Worm (Caenorhabditis elegans): ENCODE measurements around the gene crp-1.

crp-1 gene

ce11 chrV:10466607-10467092 is 11.7 kb upstream of the crp-1 start:
- peak; percentile 93 for TF ChIP-seq cog-1 (tag; optimal IDR thresholded peaks at IDR 0.05)
- TF ChIP-seq T22C8.4 (GFP tag; IDR thresholded peaks at IDR 0.05): no peak
- TF ChIP-seq ref-1 (GFP tag; conservative IDR thresholded peaks at IDR 0.05): no peak
- TF ChIP-seq flt-1 (GFP tag; IDR thresholded peaks at IDR 0.05): peak; percentile 72
- peak; percentile 38; the same call in 1 of the 2 replicates for TF ChIP-seq ztf-29 (GFP tag; IDR thresholded peaks at IDR 0.05)
- 0 out of 2 replicates have a peak, but pooled peaks have one; percentile 50 for TF ChIP-seq ztf-23 (GFP tag; IDR thresholded peaks at IDR 0.05)

DNA sequence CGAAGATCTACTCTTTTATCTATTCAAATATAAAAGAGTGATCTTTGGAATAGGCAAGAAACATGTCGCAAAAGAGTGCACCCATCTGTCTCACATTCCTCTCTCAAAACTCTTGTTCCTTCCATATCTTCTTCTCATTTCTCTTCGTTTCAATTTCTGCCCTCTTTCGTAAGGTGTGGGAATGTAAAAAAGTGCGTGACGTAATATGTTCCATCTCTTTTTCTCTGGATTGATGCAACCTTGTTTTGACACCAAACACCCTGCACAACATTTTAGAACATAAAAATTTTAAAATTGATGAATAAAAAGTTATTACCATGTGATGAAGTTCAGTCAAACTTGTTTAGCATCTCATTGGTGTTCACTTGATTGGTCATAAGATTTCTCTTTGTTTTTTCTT is 11.3 kb upstream of the crp-1 start:
- TF ChIP-seq med-1 (GFP tag; optimal IDR thresholded peaks at IDR 0.05; ENCODE audit: insufficient read depth): no peak
- TF ChIP-seq ztf-29 (GFP tag; IDR thresholded peaks at IDR 0.05): no peak
- TF ChIP-seq klf-2 (GFP tag; conservative IDR thresholded peaks at IDR 0.05): no peak
- no peak for TF ChIP-seq flt-1 (GFP tag; IDR thresholded peaks at IDR 0.05)
- no peak for TF ChIP-seq ztf-23 (GFP tag; IDR thresholded peaks at IDR 0.05)
- no peak for TF ChIP-seq cog-1 (tag; optimal IDR thresholded peaks at IDR 0.05)

DNA sequence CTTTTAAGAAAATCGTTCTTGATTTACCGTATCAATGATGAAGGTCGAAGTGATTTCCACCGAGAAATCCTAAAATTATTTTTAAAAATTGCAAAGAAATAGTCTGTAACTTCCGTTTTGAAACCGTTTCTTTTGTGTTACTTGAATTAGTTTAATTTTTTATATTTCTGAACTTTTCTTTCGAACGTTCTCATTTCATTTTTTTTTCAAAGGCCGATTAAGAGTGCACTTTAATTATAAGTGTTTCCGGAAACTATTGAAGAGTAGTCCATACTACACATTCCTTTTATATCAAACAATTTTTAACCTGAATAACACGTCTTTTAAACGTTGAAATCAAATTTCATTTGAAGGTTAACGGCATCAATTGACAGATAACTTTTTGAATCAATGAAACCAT is 10.7 kb upstream of the crp-1 start:
- TF ChIP-seq ztf-29 (GFP tag; IDR thresholded peaks at IDR 0.05): no peak
- no peak for TF ChIP-seq tab-1 (GFP tag; IDR thresholded peaks at IDR 0.05)
- TF ChIP-seq ztf-23 (GFP tag; IDR thresholded peaks at IDR 0.05): no peak
- TF ChIP-seq T22C8.4 (GFP tag; IDR thresholded peaks at IDR 0.05): no peak
- no peak for TF ChIP-seq ref-1 (GFP tag; conservative IDR thresholded peaks at IDR 0.05)
- TF ChIP-seq flt-1 (GFP tag; IDR thresholded peaks at IDR 0.05): no peak
- no peak for TF ChIP-seq med-1 (GFP tag; optimal IDR thresholded peaks at IDR 0.05; ENCODE audit: insufficient read depth)
- TF ChIP-seq klf-2 (GFP tag; conservative IDR thresholded peaks at IDR 0.05): no peak
- no peak for TF ChIP-seq cog-1 (tag; optimal IDR thresholded peaks at IDR 0.05)

- TF ChIP-seq ztf-23 (GFP tag; IDR thresholded peaks at IDR 0.05) (no peak), flt-1 (GFP tag; IDR thresholded peaks at IDR 0.05) (no peak), ztf-29 (GFP tag; IDR thresholded peaks at IDR 0.05) (no peak), tab-1 (GFP tag; IDR thresholded peaks at IDR 0.05) (no peak), ref-1 (GFP tag; conservative IDR thresholded peaks at IDR 0.05) (no peak), cog-1 (tag; optimal IDR thresholded peaks at IDR 0.05) (no peak), T22C8.4 (GFP tag; IDR thresholded peaks at IDR 0.05) (no peak), klf-2 (GFP tag; conservative IDR thresholded peaks at IDR 0.05) (no peak), med-1 (GFP tag; optimal IDR thresholded peaks at IDR 0.05; ENCODE audit: insufficient read depth) (no peak)
Observed at ce11 chrV:10468190-10468589, 10.2 kb upstream of the crp-1 start, which contains the start of gene egl-9. Gene egl-9, plus strand, starts transcription at chrV:10468517.

DNA sequence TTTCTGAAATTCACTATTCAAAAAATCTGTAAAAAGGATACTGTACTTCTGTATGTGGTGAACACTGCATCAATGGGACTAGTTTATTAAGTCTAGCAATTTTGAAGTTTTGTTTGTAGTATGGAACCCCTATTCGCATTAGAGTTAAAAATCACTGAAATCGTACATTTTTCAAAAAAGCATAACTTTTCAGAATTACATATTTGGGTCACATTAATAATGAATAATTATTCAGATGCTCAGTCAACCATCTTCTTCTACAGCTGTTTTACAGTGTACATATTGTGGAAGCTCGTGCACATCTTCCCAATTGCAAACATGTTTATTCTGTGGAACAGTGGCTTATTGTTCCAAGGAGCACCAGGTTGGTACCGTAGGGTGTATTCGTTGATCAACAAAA is 9.7 kb upstream of the crp-1 start:
- TF ChIP-seq klf-2 (GFP tag; conservative IDR thresholded peaks at IDR 0.05) (no peak), ref-1 (GFP tag; conservative IDR thresholded peaks at IDR 0.05) (no peak), ztf-23 (GFP tag; IDR thresholded peaks at IDR 0.05) (no peak), med-1 (GFP tag; optimal IDR thresholded peaks at IDR 0.05; ENCODE audit: insufficient read depth) (no peak), flt-1 (GFP tag; IDR thresholded peaks at IDR 0.05) (no peak), ztf-29 (GFP tag; IDR thresholded peaks at IDR 0.05) (no peak), tab-1 (GFP tag; IDR thresholded peaks at IDR 0.05) (no peak), T22C8.4 (GFP tag; IDR thresholded peaks at IDR 0.05) (no peak), cog-1 (tag; optimal IDR thresholded peaks at IDR 0.05) (no peak)

DNA sequence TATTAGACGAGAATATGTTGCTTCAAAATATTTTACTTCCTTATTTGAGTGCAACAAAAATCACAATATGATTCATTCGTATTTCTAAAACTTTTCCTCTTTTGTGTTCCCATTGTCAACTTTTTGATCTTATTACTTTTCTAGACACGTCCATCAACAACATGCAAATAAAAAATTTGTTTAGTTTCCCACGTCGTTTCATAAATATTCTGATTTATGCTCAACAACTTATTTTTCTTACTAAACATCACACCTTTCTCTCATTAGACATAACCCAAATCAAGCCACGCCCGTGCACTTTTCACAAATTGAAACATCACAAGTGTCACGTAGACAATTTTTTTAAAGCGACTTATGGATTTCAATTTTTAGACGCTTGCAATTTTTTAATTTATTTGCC is 8.5 kb upstream of the crp-1 start:
- no peak for TF ChIP-seq klf-2 (GFP tag; conservative IDR thresholded peaks at IDR 0.05)
- no peak for TF ChIP-seq ztf-23 (GFP tag; IDR thresholded peaks at IDR 0.05)
- no peak for TF ChIP-seq cog-1 (tag; optimal IDR thresholded peaks at IDR 0.05)
- no peak for TF ChIP-seq ztf-29 (GFP tag; IDR thresholded peaks at IDR 0.05)
- TF ChIP-seq ref-1 (GFP tag; conservative IDR thresholded peaks at IDR 0.05): no peak
- no peak for TF ChIP-seq T22C8.4 (GFP tag; IDR thresholded peaks at IDR 0.05)
- no peak for TF ChIP-seq med-1 (GFP tag; optimal IDR thresholded peaks at IDR 0.05; ENCODE audit: insufficient read depth)
- TF ChIP-seq tab-1 (GFP tag; IDR thresholded peaks at IDR 0.05): no peak
- TF ChIP-seq flt-1 (GFP tag; IDR thresholded peaks at IDR 0.05): no peak

DNA sequence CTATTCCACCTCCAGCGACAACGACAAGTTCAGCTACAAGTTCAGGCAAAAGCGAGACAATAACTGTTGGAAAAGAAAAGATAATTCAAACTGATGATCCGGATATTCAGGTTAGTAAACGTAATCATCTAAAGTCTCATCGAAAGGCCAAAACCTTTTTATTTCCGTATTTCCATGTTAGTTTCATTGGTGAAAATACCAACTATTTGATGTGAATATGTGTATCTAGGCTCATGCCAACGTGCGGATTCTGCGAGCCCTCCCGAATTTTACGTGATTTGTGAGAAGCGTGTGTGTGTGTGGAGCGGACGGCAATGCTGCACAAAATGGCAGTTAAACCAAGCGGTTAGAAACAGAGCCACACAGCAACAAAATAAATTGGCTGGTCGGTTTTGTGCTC is 7.4 kb upstream of the crp-1 start:
- no peak for TF ChIP-seq med-1 (GFP tag; optimal IDR thresholded peaks at IDR 0.05; ENCODE audit: insufficient read depth)
- no peak for TF ChIP-seq ref-1 (GFP tag; conservative IDR thresholded peaks at IDR 0.05)
- no peak for TF ChIP-seq T22C8.4 (GFP tag; IDR thresholded peaks at IDR 0.05)
- TF ChIP-seq ztf-23 (GFP tag; IDR thresholded peaks at IDR 0.05): no peak
- no peak for TF ChIP-seq cog-1 (tag; optimal IDR thresholded peaks at IDR 0.05)
- no peak for TF ChIP-seq ztf-29 (GFP tag; IDR thresholded peaks at IDR 0.05)
- TF ChIP-seq klf-2 (GFP tag; conservative IDR thresholded peaks at IDR 0.05): no peak
- TF ChIP-seq tab-1 (GFP tag; IDR thresholded peaks at IDR 0.05): no peak
- TF ChIP-seq flt-1 (GFP tag; IDR thresholded peaks at IDR 0.05): no peak

- TF ChIP-seq T22C8.4 (GFP tag; IDR thresholded peaks at IDR 0.05) (no peak), ref-1 (GFP tag; conservative IDR thresholded peaks at IDR 0.05) (no peak), med-1 (GFP tag; optimal IDR thresholded peaks at IDR 0.05; ENCODE audit: insufficient read depth) (no peak), ztf-23 (GFP tag; IDR thresholded peaks at IDR 0.05) (no peak), cog-1 (tag; optimal IDR thresholded peaks at IDR 0.05) (no peak), tab-1 (GFP tag; IDR thresholded peaks at IDR 0.05) (no peak), ztf-29 (GFP tag; IDR thresholded peaks at IDR 0.05) (no peak)
Observed at ce11 chrV:10472901-10473774, 5.2 kb upstream of the crp-1 start.

DNA sequence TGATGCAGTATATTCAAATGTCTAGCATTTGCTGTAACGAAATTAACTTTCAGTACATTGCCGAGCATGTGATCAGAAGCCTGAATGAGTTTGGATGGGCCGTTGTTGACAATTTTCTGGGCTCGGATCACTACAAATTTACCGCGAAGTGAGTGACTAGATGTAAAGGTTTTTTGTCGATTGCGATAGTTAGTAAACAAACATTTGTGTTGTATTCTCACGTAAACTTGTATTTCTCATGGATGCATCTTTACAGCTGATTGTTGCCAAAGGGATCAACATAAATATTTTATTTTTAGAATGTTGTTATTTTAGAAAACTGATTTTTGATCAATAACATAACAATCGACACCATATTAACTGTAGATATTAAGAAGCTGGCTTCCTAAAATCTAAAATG is 4.3 kb upstream of the crp-1 start:
- TF ChIP-seq T22C8.4 (GFP tag; IDR thresholded peaks at IDR 0.05): no peak
- no peak for TF ChIP-seq flt-1 (GFP tag; IDR thresholded peaks at IDR 0.05)
- TF ChIP-seq cog-1 (tag; optimal IDR thresholded peaks at IDR 0.05): no peak
- no peak for TF ChIP-seq ztf-29 (GFP tag; IDR thresholded peaks at IDR 0.05)
- no peak for TF ChIP-seq ref-1 (GFP tag; conservative IDR thresholded peaks at IDR 0.05)
- no peak for TF ChIP-seq tab-1 (GFP tag; IDR thresholded peaks at IDR 0.05)
- no peak for TF ChIP-seq klf-2 (GFP tag; conservative IDR thresholded peaks at IDR 0.05)
- no peak for TF ChIP-seq ztf-23 (GFP tag; IDR thresholded peaks at IDR 0.05)
- no peak for TF ChIP-seq med-1 (GFP tag; optimal IDR thresholded peaks at IDR 0.05; ENCODE audit: insufficient read depth)

All from whole organism, midembryonic.